Worm (Caenorhabditis elegans) whole organism, mixed stage, embryonic: ENCODE results near the gene fask-1.

Source experiments
- M03D4.4 ChIP-seq: sonication (generic microtip); optimal IDR thresholded peaks from 2 replicates; lab custom pipeline; 2017; ENCODE audit warnings: mild to moderate bottlenecking, missing genetic modification characterization, missing compliant biosample characterization
- bed-3 ChIP-seq: fragments of 200-800 bp; sonication (Bioruptor generic); optimal IDR thresholded peaks from 3 replicates; lab custom pipeline; 2018; ENCODE audit warnings: mild to moderate bottlenecking, missing genetic modification characterization, moderate library complexity, missing compliant biosample characterization
- blmp-1 ChIP-seq: fragments of 150-350 bp; optimal IDR thresholded peaks from 2 replicates; lab custom pipeline; 2014; ENCODE audit warnings: missing biosample characterization, missing genetic modification characterization
- ceh-39 ChIP-seq: fragments of 150-350 bp; optimal IDR thresholded peaks from 2 replicates; lab custom pipeline; 2014; ENCODE audit warnings: missing biosample characterization, missing genetic modification characterization
- ceh-43 ChIP-seq: fragments of 200-800 bp; sonication (Bioruptor generic); optimal IDR thresholded peaks from 2 replicates; lab custom pipeline; 2018; ENCODE audit warnings: mild to moderate bottlenecking, missing genetic modification characterization, moderate library complexity, missing compliant biosample characterization
- ceh-83 ChIP-seq: fragments of 200-800 bp; sonication (Bioruptor generic); optimal IDR thresholded peaks from 2 replicates; lab custom pipeline; 2018; ENCODE audit warnings: mild to moderate bottlenecking, missing genetic modification characterization, missing compliant biosample characterization
- ces-1 ChIP-seq: fragments of 150-350 bp; optimal IDR thresholded peaks from 2 replicates; lab custom pipeline; 2014; ENCODE audit warnings: missing biosample characterization, missing genetic modification reagents, missing genetic modification characterization
- cnd-1 ChIP-seq: fragments of 200-800 bp; sonication (Bioruptor generic); optimal IDR thresholded peaks from 2 replicates; lab custom pipeline; 2018; ENCODE audit warnings: mild to moderate bottlenecking, missing genetic modification characterization, missing compliant biosample characterization
- drap-1 ChIP-seq: fragments of 200-800 bp; sonication (Bioruptor generic); optimal IDR thresholded peaks from 3 replicates; lab custom pipeline; 2018; ENCODE audit warnings: mild to moderate bottlenecking, missing genetic modification characterization, missing compliant biosample characterization
- elt-1 ChIP-seq: sonication (generic microtip); optimal IDR thresholded peaks from 2 replicates; lab custom pipeline; 2017; ENCODE audit warnings: missing genetic modification characterization, mild to moderate bottlenecking, missing compliant biosample characterization, antibody characterized with exemption, moderate library complexity, borderline replicate concordance; ENCODE audit not compliant: insufficient read depth
- elt-3 ChIP-seq: fragments of 150-350 bp; optimal IDR thresholded peaks from 2 replicates; lab custom pipeline; 2014; ENCODE audit warnings: missing biosample characterization, missing genetic modification characterization
- flh-1 ChIP-seq: fragments of 200-800 bp; sonication (Bioruptor generic); optimal IDR thresholded peaks from 2 replicates; lab custom pipeline; 2018; ENCODE audit warnings: mild to moderate bottlenecking, missing genetic modification characterization, moderate library complexity, missing compliant biosample characterization
- ham-2 ChIP-seq: fragments of 200-800 bp; sonication (Bioruptor generic); optimal IDR thresholded peaks from 2 replicates; lab custom pipeline; 2018; ENCODE audit warnings: mild to moderate bottlenecking, missing genetic modification characterization, missing compliant biosample characterization
- hlh-1 ChIP-seq: fragments of 150-350 bp; optimal IDR thresholded peaks from 2 replicates; lab custom pipeline; 2014; ENCODE audit warnings: missing biosample characterization, missing genetic modification reagents, missing genetic modification characterization
- lin-13 ChIP-seq: fragments of 150-350 bp; optimal IDR thresholded peaks from 2 replicates; lab custom pipeline; 2014; ENCODE audit warnings: missing biosample characterization, missing genetic modification characterization
- lin-32 ChIP-seq: fragments of 200-800 bp; sonication (Bioruptor generic); optimal IDR thresholded peaks from 2 replicates; lab custom pipeline; 2018; ENCODE audit warnings: mild to moderate bottlenecking, missing genetic modification characterization, missing compliant biosample characterization
- lsy-2 ChIP-seq: fragments of 150-350 bp; optimal IDR thresholded peaks from 2 replicates; lab custom pipeline; 2014; ENCODE audit warnings: missing biosample characterization, missing genetic modification characterization
- mab-5 ChIP-seq: fragments of 150-350 bp; optimal IDR thresholded peaks from 2 replicates; lab custom pipeline; 2014; ENCODE audit warnings: missing biosample characterization, missing genetic modification characterization
- mep-1 ChIP-seq: fragments of 150-350 bp; optimal IDR thresholded peaks from 2 replicates; lab custom pipeline; 2017; ENCODE audit warnings: missing biosample characterization, missing genetic modification reagents, missing genetic modification characterization, inconsistent platforms
- mls-2 ChIP-seq: sonication (generic microtip); optimal IDR thresholded peaks from 2 replicates; lab custom pipeline; 2016; ENCODE audit warnings: mild to moderate bottlenecking, missing genetic modification characterization, moderate library complexity, missing compliant biosample characterization
- nhr-12 ChIP-seq: fragments of 150-350 bp; optimal IDR thresholded peaks from 2 replicates; lab custom pipeline; 2014; ENCODE audit warnings: missing biosample characterization, missing genetic modification characterization
- nhr-2 ChIP-seq: fragments of 150-350 bp; optimal IDR thresholded peaks from 2 replicates; lab custom pipeline; 2014; ENCODE audit warnings: missing biosample characterization, missing genetic modification characterization
- nhr-237 ChIP-seq: fragments of 150-350 bp; optimal IDR thresholded peaks from 2 replicates; lab custom pipeline; 2014; ENCODE audit warnings: missing biosample characterization, missing genetic modification characterization
- nhr-28 ChIP-seq: fragments of 150-350 bp; optimal IDR thresholded peaks from 2 replicates; lab custom pipeline; 2014; ENCODE audit warnings: missing biosample characterization, missing genetic modification characterization
- nhr-76 ChIP-seq: sonication (generic microtip); optimal IDR thresholded peaks from 2 replicates; lab custom pipeline; 2017; ENCODE audit warnings: missing biosample characterization, missing genetic modification characterization
- pha-4 ChIP-seq: fragments of 150-350 bp; optimal IDR thresholded peaks from 2 replicates; lab custom pipeline; 2018; ENCODE audit warnings: missing biosample characterization, missing genetic modification reagents, missing genetic modification characterization
- sem-2 ChIP-seq: fragments of 200-800 bp; sonication (Bioruptor generic); optimal IDR thresholded peaks from 2 replicates; lab custom pipeline; 2018; ENCODE audit warnings: mild to moderate bottlenecking, missing genetic modification characterization, missing compliant biosample characterization
- snpc-4 ChIP-seq: fragments of 150-350 bp; optimal IDR thresholded peaks from 2 replicates; lab custom pipeline; 2014; ENCODE audit warnings: missing biosample characterization, missing genetic modification characterization
- sptf-1 ChIP-seq: sonication (generic microtip); optimal IDR thresholded peaks from 2 replicates; lab custom pipeline; 2017; ENCODE audit warnings: mild to moderate bottlenecking, missing genetic modification characterization, moderate library complexity, missing compliant biosample characterization
- tbx-8 ChIP-seq: fragments of 200-800 bp; sonication (Bioruptor generic); optimal IDR thresholded peaks from 2 replicates; lab custom pipeline; 2018; ENCODE audit warnings: mild to moderate bottlenecking, missing genetic modification characterization, moderate library complexity, missing compliant biosample characterization
- unc-120 ChIP-seq: sonication (generic microtip); optimal IDR thresholded peaks from 2 replicates; lab custom pipeline; 2017; ENCODE audit warnings: missing genetic modification characterization, missing compliant biosample characterization; ENCODE audit not compliant: poor library complexity, severe bottlenecking
- unc-39 ChIP-seq: fragments of 150-350 bp; optimal IDR thresholded peaks from 2 replicates; lab custom pipeline; 2014; ENCODE audit warnings: missing biosample characterization, missing genetic modification characterization
- unc-62 ChIP-seq: fragments of 150-350 bp; optimal IDR thresholded peaks from 2 replicates; lab custom pipeline; 2014; ENCODE audit warnings: missing biosample characterization, missing genetic modification reagents, missing genetic modification characterization
- zip-8 ChIP-seq: fragments of 150-350 bp; optimal IDR thresholded peaks from 2 replicates; lab custom pipeline; 2014; ENCODE audit warnings: missing biosample characterization, missing genetic modification characterization
- ztf-11 ChIP-seq: fragments of 150-350 bp; optimal IDR thresholded peaks from 2 replicates; lab custom pipeline; 2014; ENCODE audit warnings: missing biosample characterization, missing genetic modification characterization

Gene fask-1

ce11 chrIV:13093677-13094076, 6.8 kb upstream of the fask-1 start, which contains the start of the genes prcc-1 and C39E9.12:
TSS of gene prcc-1 (minus strand) at chrIV:13093795.
TSS of gene C39E9.12 (plus strand) at chrIV:13094007.
- TF ChIP-seq flh-1 (GFP tag; lab: Kevin White, UChicago) (no peak), nhr-237 (tag; lab: Kevin White, UChicago) (peak; percentile 70), sptf-1 (tag; lab: Kevin White, UChicago) (no peak), bed-3 (GFP tag; lab: Kevin White, UChicago) (no peak), nhr-28 (tag; lab: Kevin White, UChicago) (no peak), mab-5 (tag; lab: Kevin White, UChicago) (no peak), ham-2 (GFP tag; lab: Kevin White, UChicago) (no peak), ces-1 (no peak), unc-120 (tag; lab: Kevin White, UChicago) (no peak), nhr-12 (tag; lab: Kevin White, UChicago) (no peak), blmp-1 (tag; lab: Kevin White, UChicago) (no peak), zip-8 (tag; lab: Kevin White, UChicago) (no peak), M03D4.4 (no peak), sem-2 (GFP tag; lab: Kevin White, UChicago) (no peak), cnd-1 (tag; lab: Kevin White, UChicago) (no peak), elt-1 (tag; lab: Kevin White, UChicago) (no peak), mls-2 (no peak), nhr-76 (tag; lab: Kevin White, UChicago) (no peak), lsy-2 (tag; lab: Kevin White, UChicago) (peak; percentile 71), drap-1 (no peak), tbx-8 (GFP tag; lab: Kevin White, UChicago) (no peak), hlh-1 (peak; percentile 61), ceh-43 (GFP tag; lab: Kevin White, UChicago) (no peak), ceh-83 (GFP tag; lab: Kevin White, UChicago) (no peak), ceh-39 (tag; lab: Kevin White, UChicago) (peak; percentile 76), snpc-4 (tag; lab: Kevin White, UChicago) (no peak), pha-4 (tag; lab: Kevin White, UChicago) (peak; percentile 25), nhr-2 (tag; lab: Kevin White, UChicago) (no peak), unc-62 (GFP tag; lab: Kevin White, UChicago) (peak; percentile 33), ztf-11 (tag; lab: Kevin White, UChicago) (no peak), mep-1 (peak; percentile 68), unc-39 (tag; lab: Kevin White, UChicago) (no peak), lin-32 (GFP tag; lab: Kevin White, UChicago) (no peak)

ce11 chrIV:13095462-13095861, 5.1 kb upstream of the fask-1 start, which contains the start of gene rfc-3:
TSS of gene rfc-3 (plus strand) at chrIV:13095762.
- no peak for TF ChIP-seq mab-5 (tag; lab: Kevin White, UChicago)
- no peak for TF ChIP-seq unc-39 (tag; lab: Kevin White, UChicago)
- TF ChIP-seq, all 35 proteins: peak for 0

ce11 chrIV:13096778-13097177, 3.7 kb upstream of the fask-1 start:
- TF ChIP-seq elt-3 (tag; lab: Kevin White, UChicago) (no peak), lin-32 (GFP tag; lab: Kevin White, UChicago) (no peak), ces-1 (no peak), ztf-11 (tag; lab: Kevin White, UChicago) (no peak), zip-8 (tag; lab: Kevin White, UChicago) (no peak), unc-120 (tag; lab: Kevin White, UChicago) (no peak), flh-1 (GFP tag; lab: Kevin White, UChicago) (no peak), nhr-2 (tag; lab: Kevin White, UChicago) (no peak), mab-5 (tag; lab: Kevin White, UChicago) (no peak), hlh-1 (no peak), blmp-1 (tag; lab: Kevin White, UChicago) (no peak), unc-39 (tag; lab: Kevin White, UChicago) (no peak), snpc-4 (tag; lab: Kevin White, UChicago) (no peak), nhr-237 (tag; lab: Kevin White, UChicago) (no peak)

ce11 chrIV:13098652-13099051, 1.9 kb upstream of the fask-1 start, which contains the start of the genes dli-1, tin-9.2 and exos-4.1:
TSS of gene dli-1 (minus strand) at chrIV:13098792.
TSS of gene tin-9.2 (plus strand) at chrIV:13098995.
TSS of gene exos-4.1 (plus strand) at chrIV:13098999.
- TF ChIP-seq nhr-28 (tag; lab: Kevin White, UChicago) (no peak), lin-13 (tag; lab: Kevin White, UChicago) (peak; percentile 34), ces-1 (peak; percentile 99), blmp-1 (tag; lab: Kevin White, UChicago) (no peak), ham-2 (GFP tag; lab: Kevin White, UChicago) (peak; percentile 46), hlh-1 (peak; percentile 19), bed-3 (GFP tag; lab: Kevin White, UChicago) (no peak), nhr-237 (tag; lab: Kevin White, UChicago) (peak; percentile 22), ceh-83 (GFP tag; lab: Kevin White, UChicago) (no peak), elt-3 (tag; lab: Kevin White, UChicago) (no peak), mep-1 (peak; percentile 76), nhr-76 (tag; lab: Kevin White, UChicago) (no peak), lsy-2 (tag; lab: Kevin White, UChicago) (peak; percentile 63), pha-4 (tag; lab: Kevin White, UChicago) (peak; percentile 23)
